Fruit fly (Drosophila melanogaster): ENCODE measurements around the gene Mettl14.
A peak's percentile ranks its signal among the peaks of the same experiment; 100 is the strongest.

The Mettl14 gene

dm6 chr2L:8311091-8311490, 2.9 kb downstream of the Mettl14 start, which contains the start of the genes CG7810 and CG7806 (continued):
- peak; percentile 89 for TF ChIP-seq CG7556 (GFP tag; optimal IDR thresholded peaks at IDR 0.05)
- TF ChIP-seq grn (GFP tag; optimal IDR thresholded peaks at IDR 0.05): no peak
- peak; percentile 76 for TF ChIP-seq Ravus (GFP tag; IDR thresholded peaks at IDR 0.05)
- peak; percentile 69 for TF ChIP-seq dm (GFP tag; optimal IDR thresholded peaks at IDR 0.05)
- peak; percentile 86 for TF ChIP-seq CG10654 (GFP tag; optimal IDR thresholded peaks at IDR 0.05)
- TF ChIP-seq CG2120 (GFP tag; optimal IDR thresholded peaks at IDR 0.05): peak; percentile 95
- TF ChIP-seq Lim3 (GFP tag; IDR thresholded peaks at IDR 0.05): no peak; the same call in 1 of the 2 replicates
- TF ChIP-seq CG12219 (GFP tag; optimal IDR thresholded peaks at IDR 0.05): peak; percentile 80
- peak; percentile 79 for TF ChIP-seq pnt (GFP tag; optimal IDR thresholded peaks at IDR 0.05)
- peak; percentile 88 for TF ChIP-seq CG1602 (GFP tag; optimal IDR thresholded peaks at IDR 0.05)
- TF ChIP-seq CG16813 (GFP tag; IDR thresholded peaks at IDR 0.05; ENCODE audit: partially characterized antibody): no peak
- peak; percentile 89 for TF ChIP-seq ara (GFP tag; IDR thresholded peaks at IDR 0.05)
- TF ChIP-seq fd102C (GFP tag; optimal IDR thresholded peaks at IDR 0.05): peak; percentile 8
- TF ChIP-seq HmgZ (tag; optimal IDR thresholded peaks at IDR 0.05): peak; percentile 93
- TF ChIP-seq CG14860 (GFP tag; IDR thresholded peaks at IDR 0.05; ENCODE audit: partially characterized antibody): no peak
- TF ChIP-seq CG12744 (GFP tag; optimal IDR thresholded peaks at IDR 0.05): peak; percentile 89
- TF ChIP-seq Mrtf (GFP tag; IDR thresholded peaks at IDR 0.05): peak; percentile 84
- no peak for TF ChIP-seq ATbp (GFP tag; optimal IDR thresholded peaks at IDR 0.05)
- TF ChIP-seq lbe (GFP tag; optimal IDR thresholded peaks at IDR 0.05): peak; percentile 84
- TF ChIP-seq dimm (GFP tag; IDR thresholded peaks at IDR 0.05): peak; percentile 76
- TF ChIP-seq CG17361 (GFP tag; IDR thresholded peaks at IDR 0.05): peak; percentile 87
- TF ChIP-seq Dbx (GFP tag; IDR thresholded peaks at IDR 0.05): peak; percentile 82
- peak; percentile 91 for TF ChIP-seq HLH3B (GFP tag; IDR thresholded peaks at IDR 0.05)
- no peak for TF ChIP-seq CG12071 (GFP tag; optimal IDR thresholded peaks at IDR 0.05)
- TF ChIP-seq slbo (GFP tag; IDR thresholded peaks at IDR 0.05): peak; percentile 91
- TF ChIP-seq CG43689 (GFP tag; IDR thresholded peaks at IDR 0.05): peak; percentile 86
- TF ChIP-seq Side (GFP tag; optimal IDR thresholded peaks at IDR 0.05): peak; percentile 87
- TF ChIP-seq stc (GFP tag; IDR thresholded peaks at IDR 0.05): peak; percentile 92
- peak; percentile 92 for TF ChIP-seq CG14710 (tag; optimal IDR thresholded peaks at IDR 0.05)
- peak; percentile 89 for TF ChIP-seq HLH54F (GFP tag; optimal IDR thresholded peaks at IDR 0.05)
- peak; percentile 38 for TF ChIP-seq CG17802 (tag; optimal IDR thresholded peaks at IDR 0.05)
- TF ChIP-seq onecut (GFP tag; IDR thresholded peaks at IDR 0.05): peak; percentile 81
- TF ChIP-seq danr (GFP tag; IDR thresholded peaks at IDR 0.05): peak; percentile 74
- peak; percentile 86 for TF ChIP-seq CG3281 (GFP tag; optimal IDR thresholded peaks at IDR 0.05)
- peak; percentile 70 for TF ChIP-seq CG10321 (GFP tag; IDR thresholded peaks at IDR 0.05)
- TF ChIP-seq Dip3 (GFP tag; optimal IDR thresholded peaks at IDR 0.05): peak; percentile 84
- TF ChIP-seq mld (GFP tag; IDR thresholded peaks at IDR 0.05; ENCODE audit: partially characterized antibody): no peak
- peak; percentile 77 for TF ChIP-seq Lhr (GFP tag; optimal IDR thresholded peaks at IDR 0.05)
- TF ChIP-seq pum (GFP tag; optimal IDR thresholded peaks at IDR 0.05): peak; percentile 85
- peak; percentile 82 for TF ChIP-seq crc (GFP tag; optimal IDR thresholded peaks at IDR 0.05)
- peak; percentile 90 for TF ChIP-seq CG7839 (tag; optimal IDR thresholded peaks at IDR 0.05)
- TF ChIP-seq CG7786 (GFP tag; optimal IDR thresholded peaks at IDR 0.05): peak; percentile 86
- 0 out of 2 replicates have a peak, but pooled peaks have one; percentile 38 for TF ChIP-seq tna (GFP tag; IDR thresholded peaks at IDR 0.05; ENCODE audit: partially characterized antibody)
- TF ChIP-seq CG3163 (GFP tag; optimal IDR thresholded peaks at IDR 0.05): peak; percentile 72
- TF ChIP-seq CG10543 (GFP tag; optimal IDR thresholded peaks at IDR 0.05): peak; percentile 81
- peak; percentile 87 for TF ChIP-seq CG8089 (GFP tag; optimal IDR thresholded peaks at IDR 0.05)
- TF ChIP-seq CG15073 (GFP tag; optimal IDR thresholded peaks at IDR 0.05): no peak
- TF ChIP-seq CG11456 (GFP tag; IDR thresholded peaks at IDR 0.05): peak; percentile 89
- TF ChIP-seq CG8290 (GFP tag; optimal IDR thresholded peaks at IDR 0.05): peak; percentile 81
- TF ChIP-seq CG8290 (tag; optimal IDR thresholded peaks at IDR 0.05): peak in 1 of 2 experiments; percentile 80
- TF ChIP-seq CG2129 (GFP tag; IDR thresholded peaks at IDR 0.05; ENCODE audit: partially characterized antibody): no peak
- peak; percentile 75 for TF ChIP-seq cato (GFP tag; optimal IDR thresholded peaks at IDR 0.05; ENCODE audit: borderline replicate concordance)
